Fruit fly (Drosophila melanogaster): Measurements from ENCODE around the gene CG7484.

CG7484 gene

DNA sequence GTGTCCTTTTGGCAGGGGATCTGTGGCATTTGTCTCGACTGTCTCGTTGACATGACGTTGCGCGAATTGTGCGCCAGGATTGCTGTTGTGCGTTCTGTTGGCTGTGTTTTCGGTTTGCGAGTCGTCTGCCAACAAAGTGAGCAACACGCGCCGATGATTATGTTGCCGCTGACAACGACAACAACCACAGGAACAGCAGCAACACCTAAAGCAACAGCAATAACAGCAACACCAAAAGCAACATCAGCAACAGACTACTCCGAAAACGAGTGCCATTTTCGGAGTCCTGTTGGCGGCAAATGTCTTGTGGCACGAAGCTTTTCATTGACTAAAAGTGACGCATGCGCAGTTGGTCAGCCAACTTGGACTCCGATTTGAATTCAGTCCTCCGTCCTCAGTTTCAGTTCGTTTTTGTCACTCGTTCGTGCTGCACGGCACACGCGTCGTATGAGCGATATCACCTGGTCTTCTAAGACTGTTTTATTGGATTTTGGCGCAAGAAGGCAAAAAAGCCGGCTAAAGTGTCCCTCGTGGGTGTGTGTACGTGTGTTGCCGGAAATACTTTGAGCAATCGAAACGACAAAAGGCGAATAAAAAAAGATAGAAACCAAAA is 35.3 kb downstream of the CG7484 start, which contains the start of gene Ccn:
Gene Ccn, plus strand, starts transcription at position 437 of the 613 bp plus-strand sequence.
- TF ChIP-seq h (optimal IDR thresholded peaks at IDR 0.05): no peak
- TF ChIP-seq insv (optimal IDR thresholded peaks at IDR 0.05): no peak
- TF ChIP-seq Sin3A (optimal IDR thresholded peaks at IDR 0.05): no peak
- TF ChIP-seq Myc (optimal IDR thresholded peaks at IDR 0.05): no peak
- TF ChIP-seq psq (optimal IDR thresholded peaks at IDR 0.05): no peak
- TF ChIP-seq ttk (optimal IDR thresholded peaks at IDR 0.05): no peak

Measured in Kc167 (cell line).